Worm (Caenorhabditis elegans): ENCODE data around the gene cutl-26.
A peak's percentile ranks its signal among the peaks of the same experiment; 100 is the strongest.

The cutl-26 gene

DNA sequence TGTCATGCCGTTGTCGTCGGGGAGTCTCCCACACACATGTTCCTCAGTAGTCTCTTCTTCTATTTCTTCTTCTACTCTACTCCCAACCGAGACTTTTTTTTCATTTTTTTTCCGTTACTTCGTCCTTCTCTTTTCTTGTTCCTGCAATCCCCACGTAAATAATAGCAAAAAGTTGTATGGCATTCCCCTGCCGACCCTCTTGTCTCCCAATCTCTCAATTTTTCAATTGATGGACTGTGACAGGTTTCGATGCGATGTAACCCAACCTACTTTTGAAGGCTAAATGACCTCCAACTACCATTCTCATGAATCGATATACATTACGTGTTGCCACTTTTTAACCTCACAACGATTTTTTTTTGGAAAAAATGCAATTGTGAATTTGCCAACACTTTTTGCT, 43.4 kb downstream of the cutl-26 start (continued):
- TF ChIP-seq aha-1 (tag; optimal IDR thresholded peaks at IDR 0.05) (no peak), C16A3.4 (tag; optimal IDR thresholded peaks at IDR 0.05) (no peak), lin-14 (GFP tag; optimal IDR thresholded peaks at IDR 0.05) (peak; percentile 82), nhr-11 (tag; optimal IDR thresholded peaks at IDR 0.05) (no peak), ceh-82 (tag; optimal IDR thresholded peaks at IDR 0.05) (no peak), irx-1 (tag; optimal IDR thresholded peaks at IDR 0.05) (no peak), nhr-71 (tag; optimal IDR thresholded peaks at IDR 0.05) (no peak), blmp-1 (tag; optimal IDR thresholded peaks at IDR 0.05) (peak; percentile 63), snu-23 (GFP tag; optimal IDR thresholded peaks at IDR 0.05) (peak; percentile 37), unc-98 (GFP tag; IDR thresholded peaks at IDR 0.05) (no peak), elt-3 (tag; optimal IDR thresholded peaks at IDR 0.05) (peak in 1 of 6 experiments; percentile 47), pqm-1 (tag; optimal IDR thresholded peaks at IDR 0.05) (no peak), lsy-2 (tag; optimal IDR thresholded peaks at IDR 0.05) (peak in 1 of 2 experiments; percentile 54), ceh-63 (GFP tag; optimal IDR thresholded peaks at IDR 0.05) (no peak), xbp-1 (tag; optimal IDR thresholded peaks at IDR 0.05) (no peak), hlh-4 (tag; optimal IDR thresholded peaks at IDR 0.05) (no peak), egl-13 (tag; optimal IDR thresholded peaks at IDR 0.05) (no peak), nhr-84 (tag; optimal IDR thresholded peaks at IDR 0.05) (no peak), hpl-2 (GFP tag; optimal IDR thresholded peaks at IDR 0.05) (no peak), aly-2 (tag; optimal IDR thresholded peaks at IDR 0.05) (no peak), nhr-90 (tag; optimal IDR thresholded peaks at IDR 0.05; ENCODE audit: poor library complexity) (no peak), mdl-1 (tag; optimal IDR thresholded peaks at IDR 0.05) (no peak), nhr-20 (tag; optimal IDR thresholded peaks at IDR 0.05) (no peak), ceh-88 (GFP tag; IDR thresholded peaks at IDR 0.05) (no peak), nhr-28 (tag; optimal IDR thresholded peaks at IDR 0.05) (no peak), lin-39 (tag; optimal IDR thresholded peaks at IDR 0.05) (no peak), Y116A8C.19 (tag; optimal IDR thresholded peaks at IDR 0.05; ENCODE audit: borderline replicate concordance) (no peak), nhr-19 (GFP tag; conservative IDR thresholded peaks at IDR 0.05) (no peak), skn-1 (tag; optimal IDR thresholded peaks at IDR 0.05) (no peak), snpc-4 (tag; optimal IDR thresholded peaks at IDR 0.05) (no peak), C34B4.2 (tag; optimal IDR thresholded peaks at IDR 0.05) (no peak), dsc-1 (tag; optimal IDR thresholded peaks at IDR 0.05) (peak; percentile 42), dpl-1 (GFP tag; optimal IDR thresholded peaks at IDR 0.05) (no peak), F16B12.6 (tag; optimal IDR thresholded peaks at IDR 0.05) (no peak), pag-3 (tag; optimal IDR thresholded peaks at IDR 0.05; ENCODE audit: borderline replicate concordance, insufficient read depth) (peak; percentile 94), elt-2 (tag; optimal IDR thresholded peaks at IDR 0.05) (no peak)

DNA sequence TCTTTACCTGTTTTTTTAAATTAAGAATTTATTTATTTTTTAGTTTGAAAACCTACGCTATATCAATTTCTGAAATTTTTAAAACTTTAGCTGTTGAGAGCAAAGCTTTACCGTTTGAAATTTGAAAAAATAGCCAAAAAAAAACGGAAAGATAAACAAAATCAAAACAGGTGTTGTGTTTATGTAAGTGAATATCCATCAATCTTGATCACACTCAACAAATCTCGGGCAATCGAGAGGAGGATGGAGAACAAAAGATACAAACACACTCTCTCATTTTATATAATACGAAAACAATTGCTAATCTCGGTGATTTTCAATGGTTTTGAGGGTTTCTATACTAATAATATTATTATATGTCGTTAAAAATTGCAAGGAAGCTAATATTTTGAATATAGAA, 45.9 kb downstream of the cutl-26 start:
- TF ChIP-seq lin-39 (tag; optimal IDR thresholded peaks at IDR 0.05): peak; percentile 20
- TF ChIP-seq dsc-1 (tag; optimal IDR thresholded peaks at IDR 0.05): peak; percentile 61
- TF ChIP-seq blmp-1 (tag; optimal IDR thresholded peaks at IDR 0.05): peak; percentile 15
- TF ChIP-seq unc-30 (tag; optimal IDR thresholded peaks at IDR 0.05): no peak
- no peak for TF ChIP-seq egl-27 (tag; optimal IDR thresholded peaks at IDR 0.05)

DNA sequence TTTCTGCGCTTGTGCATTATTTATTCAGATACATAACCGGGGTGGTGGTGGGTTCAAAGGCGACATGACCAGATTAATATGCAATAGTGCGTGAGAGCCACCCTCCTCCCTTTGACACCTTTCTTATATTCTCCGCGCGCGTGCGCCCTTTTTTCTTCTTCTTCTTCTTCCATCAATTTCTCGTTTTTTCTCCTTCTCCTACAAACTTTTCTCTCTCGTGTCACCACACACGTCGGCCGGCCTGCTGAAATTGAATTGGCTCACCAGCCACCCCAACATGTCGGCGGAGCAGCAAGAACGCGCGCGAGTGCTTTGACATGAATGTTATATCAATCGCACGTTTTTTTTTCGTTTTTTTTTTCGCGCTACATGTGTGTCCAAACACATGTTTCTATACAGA, 48.0 kb downstream of the cutl-26 start:
- no peak for TF ChIP-seq ztf-4 (tag; optimal IDR thresholded peaks at IDR 0.05)
- TF ChIP-seq nhr-47 (tag; optimal IDR thresholded peaks at IDR 0.05): peak; percentile 42
- peak; percentile 33 for TF ChIP-seq dsc-1 (tag; optimal IDR thresholded peaks at IDR 0.05)
- no peak for TF ChIP-seq lir-3 (tag; optimal IDR thresholded peaks at IDR 0.05; ENCODE audit: poor library complexity)
- peak in 1 of 2 experiments; percentile 32 for TF ChIP-seq lsy-2 (tag; optimal IDR thresholded peaks at IDR 0.05)
- peak; percentile 64 for TF ChIP-seq lin-14 (GFP tag; optimal IDR thresholded peaks at IDR 0.05)
- peak; percentile 0 for TF ChIP-seq egl-13 (tag; optimal IDR thresholded peaks at IDR 0.05)
- no peak for TF ChIP-seq pag-3 (tag; optimal IDR thresholded peaks at IDR 0.05; ENCODE audit: borderline replicate concordance, insufficient read depth)
- TF ChIP-seq jun-1 (tag; optimal IDR thresholded peaks at IDR 0.05): no peak
- TF ChIP-seq ces-1 (GFP tag; optimal IDR thresholded peaks at IDR 0.05): no peak
- TF ChIP-seq aha-1 (tag; optimal IDR thresholded peaks at IDR 0.05): no peak
- peak; percentile 67 for TF ChIP-seq fkh-8 (tag; optimal IDR thresholded peaks at IDR 0.05)
- peak; percentile 4 for TF ChIP-seq snu-23 (GFP tag; optimal IDR thresholded peaks at IDR 0.05)
- peak in 1 of 3 experiments; percentile 42 for TF ChIP-seq ceh-82 (tag; optimal IDR thresholded peaks at IDR 0.05)
- TF ChIP-seq unc-86 (tag; optimal IDR thresholded peaks at IDR 0.05): peak; percentile 64
- TF ChIP-seq fkh-10 (GFP tag; optimal IDR thresholded peaks at IDR 0.05): peak; percentile 7
- peak; percentile 33 for TF ChIP-seq nhr-71 (tag; optimal IDR thresholded peaks at IDR 0.05)

Measured in whole organism, L1 larva.